Fruit fly (Drosophila melanogaster): Measurements from ENCODE around the gene mRpL49.

mRpL49 gene

DNA sequence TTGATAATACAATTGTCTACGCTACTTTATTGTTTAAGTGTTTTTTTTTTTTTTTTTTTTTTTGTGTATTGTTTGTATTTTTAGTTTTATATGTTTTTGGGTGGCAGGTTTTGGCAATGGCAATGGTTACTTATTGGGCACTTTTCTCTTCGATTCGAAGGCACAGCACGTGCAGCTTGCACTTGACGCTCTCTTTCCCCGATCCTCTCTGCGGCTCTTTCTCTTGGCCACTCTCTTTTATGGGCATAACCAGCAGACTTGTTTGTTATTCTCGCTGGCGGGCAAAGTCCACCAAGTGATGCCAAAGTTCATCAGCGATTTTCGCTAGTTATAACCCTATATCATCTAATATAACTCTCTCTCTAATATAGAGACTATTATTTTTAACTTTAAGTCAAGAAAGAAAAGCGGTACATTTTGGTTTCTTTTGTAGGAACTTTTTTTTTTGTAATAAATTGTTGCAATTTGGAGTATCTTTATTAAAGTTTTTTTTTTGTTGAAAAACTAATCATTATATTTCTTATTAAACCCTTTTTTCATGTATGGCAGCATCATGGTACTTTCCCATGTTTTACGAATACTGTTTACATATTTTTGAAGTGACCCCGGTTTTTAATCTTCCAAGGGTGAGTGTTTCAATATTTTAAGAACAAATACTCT lies 16.6 kb upstream of the mRpL49 start:
- TF ChIP-seq Hr96 (GFP tag; optimal IDR thresholded peaks at IDR 0.05) (no peak), kay (GFP tag; ENCODE audit: borderline replicate concordance) (peak; percentile 11)

DNA sequence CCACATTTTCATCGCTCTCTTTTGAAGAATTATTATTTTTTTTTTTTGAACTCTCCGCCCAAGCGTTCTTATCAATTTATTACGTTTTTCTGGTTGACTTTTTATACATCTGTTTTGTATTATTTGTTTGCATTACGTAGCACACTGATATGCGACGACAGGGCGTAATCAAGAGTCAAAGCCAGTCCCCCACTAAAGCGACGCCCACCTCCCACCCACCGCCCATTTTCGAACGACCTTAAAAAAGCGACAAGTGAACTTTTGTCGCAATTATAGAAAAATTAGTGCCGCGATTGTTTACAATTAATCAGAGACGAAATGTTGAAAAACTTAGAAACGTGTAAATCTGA lies 16.1 kb upstream of the mRpL49 start:
- no peak for TF ChIP-seq CG11617 (GFP tag; optimal IDR thresholded peaks at IDR 0.05)
- TF ChIP-seq CG14711 (tag; optimal IDR thresholded peaks at IDR 0.05) = no peak
- no peak for TF ChIP-seq cic (GFP tag; optimal IDR thresholded peaks at IDR 0.05)
- no peak for TF ChIP-seq CG33017 (tag; optimal IDR thresholded peaks at IDR 0.05)

DNA sequence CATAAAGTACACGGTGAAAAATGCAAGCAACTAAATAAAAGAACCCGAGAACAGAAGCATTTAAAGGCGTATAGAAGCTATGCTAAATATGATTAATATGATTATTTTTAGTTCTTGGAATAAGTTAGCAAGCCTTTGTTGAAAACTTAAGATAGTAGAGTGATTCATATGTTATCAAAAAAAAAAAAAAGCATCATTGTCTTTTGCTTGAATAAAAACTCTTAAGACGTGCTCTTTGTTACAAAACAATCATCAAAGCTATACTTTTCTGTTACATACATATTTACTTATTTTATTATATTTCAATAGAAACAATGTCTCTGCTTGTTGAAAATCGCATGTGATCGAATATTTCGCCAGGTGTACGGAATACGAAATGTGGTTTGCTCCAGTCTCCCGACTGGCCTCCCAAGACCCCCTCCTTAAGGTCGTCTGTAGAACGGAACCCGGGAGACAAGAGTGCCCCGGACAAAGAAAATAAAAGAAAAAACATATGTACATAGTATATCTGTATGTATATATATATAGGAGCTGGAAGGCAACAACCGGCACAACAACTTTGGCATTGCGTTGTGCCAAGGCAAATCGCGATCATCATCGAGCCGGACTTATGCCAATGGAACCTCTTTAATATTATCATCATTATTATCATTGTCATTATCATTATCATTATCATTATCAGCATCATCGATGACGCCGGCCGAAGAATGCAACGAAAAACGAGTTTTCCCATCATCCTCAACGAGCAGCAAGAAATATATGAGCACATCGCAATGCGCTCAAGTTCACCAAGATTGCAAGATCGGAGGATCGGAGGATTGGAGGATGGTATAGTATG lies 15.4 kb upstream of the mRpL49 start:
- TF ChIP-seq CG7045 (GFP tag; optimal IDR thresholded peaks at IDR 0.05) (no peak), Clk (GFP tag; optimal IDR thresholded peaks at IDR 0.05) (no peak), Hr96 (GFP tag; optimal IDR thresholded peaks at IDR 0.05) (no peak), CG33017 (tag; optimal IDR thresholded peaks at IDR 0.05) (no peak), CG1620 (GFP tag; optimal IDR thresholded peaks at IDR 0.05) (no peak), tj (GFP tag; optimal IDR thresholded peaks at IDR 0.05) (no peak), kay (GFP tag; ENCODE audit: borderline replicate concordance) (no peak), CG5204 (GFP tag; optimal IDR thresholded peaks at IDR 0.05) (no peak), CG7101 (tag; optimal IDR thresholded peaks at IDR 0.05) (no peak)

DNA sequence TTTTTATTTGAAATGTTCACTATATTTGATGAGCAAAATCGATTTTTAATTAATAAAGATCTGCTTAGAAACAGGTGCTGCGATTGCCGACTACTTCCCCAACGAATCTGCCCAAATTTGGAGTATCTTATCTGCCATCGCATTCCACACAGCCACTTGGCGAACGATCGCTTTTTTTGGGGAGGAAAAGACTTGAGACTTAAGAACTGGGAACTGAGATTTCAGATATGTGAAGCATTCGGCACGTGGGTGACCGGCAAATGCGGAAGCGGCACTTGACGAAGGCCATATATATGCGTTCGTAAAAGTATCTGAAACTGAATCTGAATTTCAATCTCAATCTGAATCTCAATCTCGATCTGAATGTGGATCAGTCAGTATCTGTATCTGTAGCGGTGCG lies 12.9 kb upstream of the mRpL49 start:
- TF ChIP-seq kay (GFP tag; ENCODE audit: borderline replicate concordance) = no peak
- TF ChIP-seq toe (GFP tag; optimal IDR thresholded peaks at IDR 0.05) = no peak
- TF ChIP-seq CG14711 (tag; optimal IDR thresholded peaks at IDR 0.05) = no peak
- no peak for TF ChIP-seq CG12768 (GFP tag; optimal IDR thresholded peaks at IDR 0.05)
- TF ChIP-seq cnc (optimal IDR thresholded peaks at IDR 0.05) = no peak
- no peak for TF ChIP-seq CG1620 (GFP tag; optimal IDR thresholded peaks at IDR 0.05)
- no peak for TF ChIP-seq CG33017 (tag; optimal IDR thresholded peaks at IDR 0.05)
- TF ChIP-seq cic (GFP tag; optimal IDR thresholded peaks at IDR 0.05) = no peak
- no peak for TF ChIP-seq Hr96 (GFP tag; optimal IDR thresholded peaks at IDR 0.05)
- no peak for TF ChIP-seq CG5204 (GFP tag; optimal IDR thresholded peaks at IDR 0.05)
- TF ChIP-seq CG7045 (GFP tag; optimal IDR thresholded peaks at IDR 0.05) = no peak
- no peak for TF ChIP-seq CG7101 (tag; optimal IDR thresholded peaks at IDR 0.05)
- TF ChIP-seq ovo (GFP tag; optimal IDR thresholded peaks at IDR 0.05) = no peak
- no peak for TF ChIP-seq CG11617 (GFP tag; optimal IDR thresholded peaks at IDR 0.05)
- no peak for TF ChIP-seq bab1 (GFP tag; optimal IDR thresholded peaks at IDR 0.05)
- no peak for TF ChIP-seq pad (GFP tag; optimal IDR thresholded peaks at IDR 0.05)
- TF ChIP-seq Crg-1 (GFP tag; optimal IDR thresholded peaks at IDR 0.05) = no peak
- TF ChIP-seq Mnt (GFP tag; optimal IDR thresholded peaks at IDR 0.05) = no peak
- no peak for TF ChIP-seq tj (GFP tag; optimal IDR thresholded peaks at IDR 0.05)
- no peak for TF ChIP-seq Clk (GFP tag; optimal IDR thresholded peaks at IDR 0.05)

DNA sequence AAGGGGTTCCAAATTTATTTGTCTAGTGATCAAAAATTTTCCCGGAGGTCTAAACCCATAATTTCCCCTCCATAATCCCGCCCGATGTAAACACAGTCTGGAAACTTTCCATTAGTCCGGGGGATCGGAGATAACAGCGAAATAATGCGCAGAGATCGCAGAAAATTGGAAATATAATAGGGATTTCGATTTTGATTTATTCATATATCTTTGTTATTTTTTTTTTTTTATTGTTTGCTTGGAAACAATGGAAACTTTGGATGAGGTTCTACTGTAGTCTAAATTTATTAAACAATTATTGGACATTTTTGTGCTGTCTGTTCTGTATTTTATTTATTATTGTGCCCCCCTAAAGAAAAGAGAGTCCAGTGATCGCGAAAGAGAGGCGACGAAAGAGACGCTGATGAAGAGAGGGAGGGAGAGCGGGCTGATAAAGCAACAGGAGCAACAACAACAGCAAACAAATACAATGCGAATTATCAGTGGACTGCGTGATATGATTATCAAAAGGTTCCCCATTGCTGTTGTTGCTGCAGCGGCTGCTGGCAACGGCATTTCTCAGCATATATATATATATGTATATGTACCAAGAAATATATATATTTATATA lies 11.7 kb upstream of the mRpL49 start:
- TF ChIP-seq CG7101 (tag; optimal IDR thresholded peaks at IDR 0.05) = no peak
- TF ChIP-seq tj (GFP tag; optimal IDR thresholded peaks at IDR 0.05) = peak; percentile 12

DNA sequence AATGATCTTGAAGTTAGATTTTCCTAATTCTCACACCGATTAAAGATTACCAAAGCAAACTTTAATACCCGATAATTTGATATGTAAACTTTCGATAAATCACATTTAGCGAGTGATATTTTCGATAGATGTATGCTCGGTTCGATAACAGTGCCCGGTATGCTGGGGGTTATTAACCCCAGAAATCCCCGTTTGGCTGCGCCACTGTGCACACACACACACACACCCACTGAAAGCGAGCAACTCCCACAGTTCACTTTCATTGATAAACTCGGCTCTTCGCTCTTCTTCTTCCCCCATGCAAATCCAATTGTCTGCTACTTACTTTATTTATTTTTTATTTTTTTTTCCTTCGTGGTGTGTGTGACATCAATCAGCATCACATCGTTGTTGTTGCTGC lies 10.5 kb upstream of the mRpL49 start:
- TF ChIP-seq CG33017 (tag; optimal IDR thresholded peaks at IDR 0.05) (no peak), pad (GFP tag; optimal IDR thresholded peaks at IDR 0.05) (no peak), CG7045 (GFP tag; optimal IDR thresholded peaks at IDR 0.05) (no peak), ovo (GFP tag; optimal IDR thresholded peaks at IDR 0.05) (no peak)

DNA sequence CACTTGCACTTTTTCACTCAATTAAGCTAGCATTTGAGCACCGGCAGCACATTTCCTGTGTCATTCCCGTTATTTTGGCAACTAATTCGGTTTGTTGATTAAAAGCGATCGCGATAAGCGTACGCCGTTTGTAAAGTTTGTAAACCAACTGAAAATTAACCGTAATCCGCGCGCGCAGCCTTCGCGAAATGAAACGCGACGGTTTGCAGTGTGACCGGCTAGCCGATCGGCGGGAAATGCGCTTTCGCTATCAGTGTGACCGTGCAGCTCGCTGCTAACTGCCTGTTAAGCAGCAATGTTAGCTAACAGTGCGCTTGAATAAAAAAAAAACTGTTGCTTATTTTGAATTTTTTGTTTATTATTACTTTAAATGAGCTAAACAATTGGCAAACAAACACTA lies 9.8 kb upstream of the mRpL49 start, which contains the start of gene Pde9:
Gene Pde9 (minus strand): TSS at position 178 of the 400 bp plus-strand sequence.
- TF ChIP-seq CG7045 (GFP tag; optimal IDR thresholded peaks at IDR 0.05) (no peak), toe (GFP tag; optimal IDR thresholded peaks at IDR 0.05) (no peak), CG5204 (GFP tag; optimal IDR thresholded peaks at IDR 0.05) (no peak), Clk (GFP tag; optimal IDR thresholded peaks at IDR 0.05) (no peak), bab1 (GFP tag; optimal IDR thresholded peaks at IDR 0.05) (peak; percentile 21), CG11617 (GFP tag; optimal IDR thresholded peaks at IDR 0.05) (no peak), Hr96 (GFP tag; optimal IDR thresholded peaks at IDR 0.05) (no peak), CG14711 (tag; optimal IDR thresholded peaks at IDR 0.05) (no peak), ovo (GFP tag; optimal IDR thresholded peaks at IDR 0.05) (peak; percentile 49), kay (GFP tag; ENCODE audit: borderline replicate concordance) (no peak)

Data from whole organism, adult.